Fruit fly (Drosophila melanogaster) whole organism, pupa: Measurements from ENCODE around the gene TbCMF46.

Experiments
- CG10348 ChIP-seq: fragments of 200-800 bp; sonication (Bioruptor generic); IDR thresholded peaks from 2 replicates; pipeline ENCODE4 v1.3.6; 2022; ENCODE audit warnings: missing biosample characterization, missing genetic modification characterization
- CG12605 ChIP-seq: fragments of 200-800 bp; sonication (Bioruptor generic); IDR thresholded peaks from 2 replicates; pipeline ENCODE4 v1.3.6; 2022; ENCODE audit warnings: missing biosample characterization, missing genetic modification characterization
- CG13204 ChIP-seq: fragments of 200-800 bp; sonication (Bioruptor generic); optimal IDR thresholded peaks from 2 replicates; lab custom pipeline; 2018; ENCODE audit warnings: missing biosample characterization, mild to moderate bottlenecking, missing genetic modification characterization, moderate library complexity
- CG14655 ChIP-seq: fragments of 200-800 bp; sonication (Bioruptor generic); optimal IDR thresholded peaks from 3 replicates; lab custom pipeline; 2017; ENCODE audit warnings: mild to moderate bottlenecking, missing biosample characterization, missing genetic modification reagents, missing genetic modification characterization
- CG15710 ChIP-seq: fragments of 200-800 bp; sonication (Bioruptor generic); optimal IDR thresholded peaks from 2 replicates; lab custom pipeline; 2018; ENCODE audit warnings: missing biosample characterization, mild to moderate bottlenecking, missing genetic modification characterization, moderate library complexity
- CG17806 ChIP-seq: fragments of 200-800 bp; sonication (Bioruptor generic); optimal IDR thresholded peaks from 2 replicates; lab custom pipeline; 2018; ENCODE audit warnings: missing biosample characterization, mild to moderate bottlenecking, missing genetic modification characterization, moderate library complexity
- CG32121 ChIP-seq: fragments of 200-800 bp; sonication (Bioruptor generic); IDR thresholded peaks from 2 replicates; pipeline ENCODE4 v1.3.6; 2022; ENCODE audit warnings: missing biosample characterization, missing genetic modification characterization
- CG34367 ChIP-seq: fragments of 200-800 bp; sonication (Bioruptor generic); optimal IDR thresholded peaks from 2 replicates; lab custom pipeline; 2018; ENCODE audit warnings: missing biosample characterization, mild to moderate bottlenecking, missing genetic modification characterization
- CG4496 ChIP-seq: fragments of 200-800 bp; sonication (Bioruptor generic); IDR thresholded peaks from 3 replicates; pipeline ENCODE4 v1.3.6; 2022; ENCODE audit warnings: missing biosample characterization, missing genetic modification characterization
- CG8159 ChIP-seq: fragments of 200-800 bp; sonication (Bioruptor generic); optimal IDR thresholded peaks from 3 replicates; lab custom pipeline; 2018; ENCODE audit warnings: missing biosample characterization, mild to moderate bottlenecking, missing genetic modification characterization, moderate library complexity
- CG8301 ChIP-seq: fragments of 200-800 bp; sonication (Bioruptor generic); optimal IDR thresholded peaks from 2 replicates; lab custom pipeline; 2018; ENCODE audit warnings: missing biosample characterization, mild to moderate bottlenecking, missing genetic modification characterization
- CG9948 ChIP-seq: fragments of 200-800 bp; sonication (Bioruptor generic); optimal IDR thresholded peaks from 2 replicates; lab custom pipeline; 2018; ENCODE audit warnings: missing biosample characterization, mild to moderate bottlenecking, missing genetic modification characterization, moderate library complexity
- D1 ChIP-seq: fragments of 200-800 bp; sonication (Bioruptor generic); optimal IDR thresholded peaks from 2 replicates; lab custom pipeline; 2018; ENCODE audit warnings: missing biosample characterization, mild to moderate bottlenecking, missing genetic modification characterization, moderate library complexity
- EcR ChIP-seq: fragments of 200-800 bp; sonication (Bioruptor generic); optimal IDR thresholded peaks from 3 replicates; lab custom pipeline; 2019; ENCODE audit warnings: missing biosample characterization, missing genetic modification characterization, mild to moderate bottlenecking, moderate library complexity, missing genetic modification reagents
- Ets98B ChIP-seq: fragments of 200-800 bp; sonication (Bioruptor generic); IDR thresholded peaks from 2 replicates; pipeline ENCODE4 v1.3.6; 2022; ENCODE audit warnings: missing biosample characterization, missing genetic modification characterization
- Pif1A ChIP-seq: fragments of 200-800 bp; sonication (Bioruptor generic); optimal IDR thresholded peaks from 3 replicates; lab custom pipeline; 2016; ENCODE audit warnings: missing biosample characterization, missing genetic modification characterization
- Pif1B ChIP-seq: fragments of 200-800 bp; sonication (Bioruptor generic); optimal IDR thresholded peaks from 3 replicates; lab custom pipeline; 2016; ENCODE audit warnings: missing biosample characterization, missing genetic modification characterization
- Snoo ChIP-seq: fragments of 200-800 bp; sonication (Bioruptor generic); optimal IDR thresholded peaks from 3 replicates; lab custom pipeline; 2017; ENCODE audit warnings: missing biosample characterization, mild to moderate bottlenecking, missing genetic modification characterization, inconsistent platforms
- fd96Ca ChIP-seq: fragments of 200-800 bp; sonication (Bioruptor generic); IDR thresholded peaks from 3 replicates; pipeline ENCODE4 v1.3.6; 2022; ENCODE audit warnings: missing biosample characterization, missing genetic modification characterization
- gl ChIP-seq: fragments of 200-800 bp; sonication (Bioruptor generic); optimal IDR thresholded peaks from 2 replicates; lab custom pipeline; 2018; ENCODE audit warnings: missing biosample characterization, mild to moderate bottlenecking, missing genetic modification characterization
- rn ChIP-seq: fragments of 200-800 bp; sonication (Bioruptor generic); IDR thresholded peaks from 2 replicates; pipeline ENCODE4 v1.3.6; 2022; ENCODE audit warnings: missing biosample characterization, missing genetic modification characterization

The TbCMF46 gene

dm6 chr2L:9924765-9925164, at the start of gene TbCMF46, which contains the start of gene CG42366:
Gene TbCMF46, minus strand, starts transcription at chr2L:9924865.
Gene CG42366, plus strand, starts transcription at chr2L:9925161.
- no peak for TF ChIP-seq Snoo
- TF ChIP-seq CG9948: no peak
- no peak for TF ChIP-seq CG13204
- TF ChIP-seq CG15710: no peak
- TF ChIP-seq EcR (GFP tag; lab: Kevin White, UChicago): no peak
- TF ChIP-seq CG8301 (tag; lab: Kevin White, UChicago): no peak
- TF ChIP-seq CG32121: no peak
- no peak for TF ChIP-seq Pif1A
- no peak for TF ChIP-seq rn (GFP tag; lab: Robert Waterston, UW)
- TF ChIP-seq CG34367 (tag; lab: Kevin White, UChicago): no peak
- no peak for TF ChIP-seq CG4496 (GFP tag; lab: Robert Waterston, UW)
- no peak for TF ChIP-seq CG10348 (GFP tag; lab: Robert Waterston, UW)

dm6 chr2L:9972624-9973023, 48.0 kb upstream of the TbCMF46 start:
- TF ChIP-seq CG4496 (GFP tag; lab: Robert Waterston, UW): no peak
- TF ChIP-seq Pif1B (GFP tag; lab: Kevin White, UChicago): no peak
- TF ChIP-seq CG9948: no peak
- TF ChIP-seq Pif1A: no peak
- TF ChIP-seq fd96Ca (GFP tag; lab: Robert Waterston, UW): no peak
- TF ChIP-seq CG15710: no peak
- TF ChIP-seq Ets98B: no peak
- TF ChIP-seq EcR (GFP tag; lab: Kevin White, UChicago): no peak
- no peak for TF ChIP-seq CG13204
- TF ChIP-seq CG14655 (GFP tag; lab: Kevin White, UChicago): no peak
- no peak for TF ChIP-seq CG8159 (tag; lab: Kevin White, UChicago)
- TF ChIP-seq CG34367 (tag; lab: Kevin White, UChicago): no peak

- no peak for TF ChIP-seq Snoo
- TF ChIP-seq, all 21 proteins: peak for 0
These were observed 43.6 kb upstream of the TbCMF46 start for dm6 chr2L:9968201-9968727.

dm6 chr2L:9966983-9967737, 42.5 kb upstream of the TbCMF46 start, which contains the start of the genes Dref and RpL13:
Gene Dref, minus strand, starts transcription at chr2L:9967229.
Gene RpL13, plus strand, starts transcription at chr2L:9967313.
- TF ChIP-seq CG8159 (tag; lab: Kevin White, UChicago) (peak; percentile 60), fd96Ca (GFP tag; lab: Robert Waterston, UW) (peak; percentile 57), Pif1A (no peak), CG13204 (no peak), Ets98B (peak; percentile 49), rn (GFP tag; lab: Robert Waterston, UW) (no peak), CG14655 (GFP tag; lab: Kevin White, UChicago) (no peak), Snoo (peak; percentile 89), Pif1B (GFP tag; lab: Kevin White, UChicago) (no peak), D1 (tag; lab: Kevin White, UChicago) (no peak), gl (peak; percentile 78), CG9948 (peak; percentile 24), CG34367 (tag; lab: Kevin White, UChicago) (peak; percentile 76), CG17806 (tag; lab: Kevin White, UChicago) (peak; percentile 38), CG32121 (peak; percentile 35; the same call in 1 of the 2 replicates), CG12605 (peak; percentile 77), CG4496 (GFP tag; lab: Robert Waterston, UW) (peak; percentile 86), CG8301 (tag; lab: Kevin White, UChicago) (peak; percentile 51), CG15710 (peak; percentile 74), EcR (GFP tag; lab: Kevin White, UChicago) (peak; percentile 11), CG10348 (GFP tag; lab: Robert Waterston, UW) (no peak)

dm6 chr2L:9963603-9964042, 39.0 kb upstream of the TbCMF46 start, which contains the start of gene CG5850:
Gene CG5850, minus strand, starts transcription at chr2L:9963949.
- TF ChIP-seq CG17806 (tag; lab: Kevin White, UChicago): peak; percentile 0
- peak; percentile 7 for TF ChIP-seq CG8159 (tag; lab: Kevin White, UChicago)
- no peak for TF ChIP-seq CG4496 (GFP tag; lab: Robert Waterston, UW)
- TF ChIP-seq fd96Ca (GFP tag; lab: Robert Waterston, UW): no peak
- TF ChIP-seq CG13204: no peak

- no peak for TF ChIP-seq Ets98B
- peak; percentile 47 for TF ChIP-seq EcR (GFP tag; lab: Kevin White, UChicago)
- TF ChIP-seq, all 21 proteins: peak for 1
These were observed 36.1 kb upstream of the TbCMF46 start for dm6 chr2L:9960758-9961157.
